Worm (Caenorhabditis elegans): Measurements from ENCODE around the gene twk-49.

The twk-49 gene

DNA sequence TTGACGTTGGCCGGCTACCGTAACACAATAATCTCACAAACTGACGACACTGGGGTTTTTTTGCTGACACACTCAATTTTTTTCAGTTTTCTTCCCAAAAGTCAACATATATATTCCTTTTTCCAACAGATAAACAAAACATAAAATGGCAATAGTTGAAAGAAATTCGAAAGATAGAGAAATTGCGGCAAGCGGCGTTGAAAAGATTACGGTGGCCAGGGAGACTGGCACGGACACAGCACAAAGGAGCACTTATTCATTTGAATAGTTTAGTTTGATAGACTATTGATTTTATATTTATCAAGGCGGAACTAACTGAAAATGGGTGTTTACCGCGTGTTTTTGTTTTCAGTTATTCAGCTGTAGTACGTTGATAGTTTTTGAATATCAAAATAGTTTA, 22.3 kb upstream of the twk-49 start, which contains the start of gene toe-2:
Gene toe-2, minus strand, starts transcription at position 70 of the 400 bp plus-strand sequence.
- TF ChIP-seq tab-1 (GFP tag; IDR thresholded peaks at IDR 0.05) (no peak), med-1 (GFP tag; optimal IDR thresholded peaks at IDR 0.05; ENCODE audit: insufficient read depth) (no peak), cog-1 (tag; optimal IDR thresholded peaks at IDR 0.05) (no peak), T22C8.4 (GFP tag; IDR thresholded peaks at IDR 0.05) (no peak), klf-2 (GFP tag; conservative IDR thresholded peaks at IDR 0.05) (no peak), ztf-23 (GFP tag; IDR thresholded peaks at IDR 0.05) (no peak), ref-1 (GFP tag; conservative IDR thresholded peaks at IDR 0.05) (no peak), ztf-29 (GFP tag; IDR thresholded peaks at IDR 0.05) (no peak), flt-1 (GFP tag; IDR thresholded peaks at IDR 0.05) (no peak)

DNA sequence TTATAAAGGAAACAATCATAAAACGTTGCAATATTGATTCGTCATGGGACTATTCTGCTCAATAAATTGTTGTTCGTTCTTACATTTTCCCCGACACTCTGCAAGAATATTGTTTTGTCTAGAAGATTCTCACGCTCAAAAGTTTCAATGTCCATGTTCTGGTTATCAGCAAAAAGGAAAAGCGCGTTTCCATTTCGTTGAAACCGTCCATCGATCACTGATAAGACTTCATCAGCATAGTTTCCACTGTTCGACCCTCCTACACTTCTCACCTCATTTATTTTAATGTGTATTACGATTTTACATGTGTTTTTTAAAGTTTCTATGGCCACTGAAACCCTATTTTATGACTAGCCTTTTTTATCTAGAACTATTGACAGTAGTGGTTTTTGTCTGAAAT, 21.1 kb upstream of the twk-49 start:
- TF ChIP-seq ztf-23 (GFP tag; IDR thresholded peaks at IDR 0.05) (no peak), T22C8.4 (GFP tag; IDR thresholded peaks at IDR 0.05) (no peak), ztf-29 (GFP tag; IDR thresholded peaks at IDR 0.05) (no peak), cog-1 (tag; optimal IDR thresholded peaks at IDR 0.05) (no peak), ref-1 (GFP tag; conservative IDR thresholded peaks at IDR 0.05) (no peak), klf-2 (GFP tag; conservative IDR thresholded peaks at IDR 0.05) (no peak), tab-1 (GFP tag; IDR thresholded peaks at IDR 0.05) (no peak), med-1 (GFP tag; optimal IDR thresholded peaks at IDR 0.05; ENCODE audit: insufficient read depth) (no peak)

DNA sequence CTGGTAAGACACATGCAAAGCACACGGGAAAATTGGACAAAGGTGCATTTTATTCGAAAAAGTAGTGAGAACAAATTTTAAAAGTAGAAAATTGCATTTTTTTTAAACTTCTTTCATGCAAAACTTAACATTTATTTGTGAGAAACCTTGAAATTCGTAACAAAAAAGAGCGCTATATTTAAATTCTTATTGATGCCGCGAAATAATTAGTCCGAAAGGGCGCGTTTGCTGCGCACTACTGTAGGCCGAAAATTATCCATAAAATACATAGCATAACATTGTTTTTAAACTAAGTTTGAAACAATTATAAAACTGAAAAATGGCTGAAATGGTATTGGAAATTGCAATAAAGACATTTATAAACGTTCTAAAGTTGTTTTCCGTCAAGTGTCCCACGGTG, 20.7 kb upstream of the twk-49 start:
- TF ChIP-seq tab-1 (GFP tag; IDR thresholded peaks at IDR 0.05) (no peak), ztf-29 (GFP tag; IDR thresholded peaks at IDR 0.05) (no peak), med-1 (GFP tag; optimal IDR thresholded peaks at IDR 0.05; ENCODE audit: insufficient read depth) (no peak), T22C8.4 (GFP tag; IDR thresholded peaks at IDR 0.05) (no peak), klf-2 (GFP tag; conservative IDR thresholded peaks at IDR 0.05) (no peak)

DNA sequence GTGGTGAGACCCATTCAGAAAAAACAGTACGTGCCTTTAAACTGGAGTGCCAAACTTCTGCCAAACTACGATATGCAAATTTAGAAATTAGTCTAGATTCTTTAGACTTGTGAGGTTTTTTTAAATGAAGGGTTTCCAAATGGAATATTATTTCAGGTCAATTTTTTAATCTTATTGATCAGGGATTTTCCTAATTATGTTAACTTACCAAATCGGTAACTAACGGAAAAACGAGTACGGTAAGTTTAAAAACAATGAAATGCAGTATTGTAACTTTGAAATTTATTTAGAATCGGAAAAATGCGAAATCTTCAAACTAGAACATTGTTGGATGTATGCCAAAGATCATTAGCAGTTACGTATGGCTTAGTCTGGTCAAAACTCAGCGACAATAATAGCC, 17.3 kb upstream of the twk-49 start, which contains the start of gene C56E6.7:
Gene C56E6.7, plus strand, starts transcription at position 301 of the 400 bp plus-strand sequence.
- TF ChIP-seq med-1 (GFP tag; optimal IDR thresholded peaks at IDR 0.05; ENCODE audit: insufficient read depth) = no peak
- TF ChIP-seq tab-1 (GFP tag; IDR thresholded peaks at IDR 0.05) = no peak
- no peak for TF ChIP-seq klf-2 (GFP tag; conservative IDR thresholded peaks at IDR 0.05)

DNA sequence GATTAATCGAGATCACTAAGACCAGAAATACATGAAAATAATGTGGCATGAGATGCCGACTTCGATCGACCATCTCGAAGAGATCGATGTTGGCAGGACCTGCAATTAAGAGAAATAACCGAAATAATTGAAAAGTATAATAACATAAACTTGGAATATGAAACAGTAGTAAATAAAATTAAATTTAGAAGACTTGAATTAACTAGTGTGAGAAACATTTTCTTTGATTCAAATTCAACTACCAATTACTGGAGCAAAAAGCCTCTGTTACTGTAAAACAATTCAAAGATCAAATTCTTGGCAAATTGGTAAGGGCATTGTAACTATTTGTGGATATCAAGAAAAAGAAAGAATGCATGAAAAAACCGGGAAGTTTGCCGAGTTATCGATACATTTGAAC, 14.9 kb upstream of the twk-49 start, which contains the start of gene R05G9R.1:
Gene R05G9R.1, minus strand, starts transcription at position 101 of the 400 bp plus-strand sequence.
- TF ChIP-seq T22C8.4 (GFP tag; IDR thresholded peaks at IDR 0.05) = no peak
- no peak for TF ChIP-seq tab-1 (GFP tag; IDR thresholded peaks at IDR 0.05)
- no peak for TF ChIP-seq klf-2 (GFP tag; conservative IDR thresholded peaks at IDR 0.05)
- no peak for TF ChIP-seq ztf-23 (GFP tag; IDR thresholded peaks at IDR 0.05)
- TF ChIP-seq cog-1 (tag; optimal IDR thresholded peaks at IDR 0.05) = no peak
- TF ChIP-seq flt-1 (GFP tag; IDR thresholded peaks at IDR 0.05) = no peak
- no peak for TF ChIP-seq ztf-29 (GFP tag; IDR thresholded peaks at IDR 0.05)
- no peak for TF ChIP-seq ref-1 (GFP tag; conservative IDR thresholded peaks at IDR 0.05)
- no peak for TF ChIP-seq med-1 (GFP tag; optimal IDR thresholded peaks at IDR 0.05; ENCODE audit: insufficient read depth)

DNA sequence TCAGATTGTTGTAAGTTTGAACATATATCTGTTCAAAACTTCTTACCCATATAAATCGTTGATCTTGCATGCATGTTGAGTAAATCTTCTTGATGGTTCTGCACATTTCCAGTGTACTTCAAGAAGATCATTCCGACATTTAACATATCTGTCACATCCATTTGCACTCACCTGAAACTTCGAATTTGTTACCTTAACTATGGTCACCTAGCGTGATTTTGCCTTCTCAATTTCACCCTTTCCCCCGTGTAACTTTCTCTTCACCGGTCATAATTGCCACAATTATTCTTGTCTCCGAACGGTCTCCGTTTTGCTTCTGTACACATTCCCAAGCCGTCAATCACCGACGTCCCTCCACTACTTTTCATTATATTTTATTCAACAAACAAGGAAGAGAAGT, 14.4 kb upstream of the twk-49 start:
- TF ChIP-seq ztf-23 (GFP tag; IDR thresholded peaks at IDR 0.05) = no peak
- TF ChIP-seq klf-2 (GFP tag; conservative IDR thresholded peaks at IDR 0.05) = no peak
- TF ChIP-seq T22C8.4 (GFP tag; IDR thresholded peaks at IDR 0.05) = no peak
- TF ChIP-seq flt-1 (GFP tag; IDR thresholded peaks at IDR 0.05) = no peak
- no peak for TF ChIP-seq ztf-29 (GFP tag; IDR thresholded peaks at IDR 0.05)
- TF ChIP-seq ref-1 (GFP tag; conservative IDR thresholded peaks at IDR 0.05) = no peak
- TF ChIP-seq tab-1 (GFP tag; IDR thresholded peaks at IDR 0.05) = no peak
- no peak for TF ChIP-seq cog-1 (tag; optimal IDR thresholded peaks at IDR 0.05)
- no peak for TF ChIP-seq med-1 (GFP tag; optimal IDR thresholded peaks at IDR 0.05; ENCODE audit: insufficient read depth)

DNA sequence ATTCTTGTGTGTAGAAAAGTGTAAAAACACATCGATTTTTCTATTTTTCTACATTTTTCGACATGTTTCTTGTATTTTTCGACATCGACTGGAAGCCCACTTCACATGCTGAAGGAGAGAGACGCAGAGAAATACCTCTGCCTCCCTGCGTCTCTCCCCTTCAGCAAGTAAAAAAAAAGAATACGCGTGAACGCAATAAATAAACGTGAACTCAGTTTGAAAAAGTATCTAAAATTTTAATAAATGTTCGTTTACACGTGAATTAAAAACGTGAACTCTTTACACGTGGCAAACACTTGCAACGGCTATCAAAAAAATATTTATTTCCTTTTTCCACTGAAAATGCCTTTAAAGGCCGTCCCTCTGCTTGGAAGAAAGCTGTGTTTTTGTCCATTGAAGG, 3.9 kb upstream of the twk-49 start, which contains the start of gene R05G9.1:
Gene R05G9.1, plus strand, starts transcription at position 343 of the 400 bp plus-strand sequence.
- TF ChIP-seq ztf-29 (GFP tag; IDR thresholded peaks at IDR 0.05) (no peak), med-1 (GFP tag; optimal IDR thresholded peaks at IDR 0.05; ENCODE audit: insufficient read depth) (no peak), tab-1 (GFP tag; IDR thresholded peaks at IDR 0.05) (no peak), flt-1 (GFP tag; IDR thresholded peaks at IDR 0.05) (no peak), ref-1 (GFP tag; conservative IDR thresholded peaks at IDR 0.05) (no peak), ztf-23 (GFP tag; IDR thresholded peaks at IDR 0.05) (no peak), klf-2 (GFP tag; conservative IDR thresholded peaks at IDR 0.05) (no peak), T22C8.4 (GFP tag; IDR thresholded peaks at IDR 0.05) (no peak), cog-1 (tag; optimal IDR thresholded peaks at IDR 0.05) (no peak)

DNA sequence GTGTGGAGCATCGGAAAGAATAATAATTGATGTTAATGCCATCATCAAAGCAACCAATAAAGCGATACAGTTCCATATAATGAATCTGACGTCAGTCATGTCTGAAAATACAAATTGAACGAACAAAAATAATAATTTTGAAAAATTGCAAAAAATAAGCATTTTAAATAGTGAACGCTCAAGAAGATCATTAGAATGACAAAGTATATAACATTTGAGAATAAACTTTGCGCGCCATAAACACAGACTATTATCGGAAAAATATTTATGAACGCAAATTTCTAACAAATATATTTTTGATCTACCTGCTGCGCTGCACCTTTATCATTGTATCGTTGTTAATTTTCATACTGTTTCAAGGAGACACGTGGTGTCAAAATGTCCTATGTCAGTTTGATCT, 2.5 kb upstream of the twk-49 start, which contains the start of gene R05G9.3:
Gene R05G9.3, minus strand, starts transcription at position 101 of the 400 bp plus-strand sequence.
- TF ChIP-seq flt-1 (GFP tag; IDR thresholded peaks at IDR 0.05) (no peak), tab-1 (GFP tag; IDR thresholded peaks at IDR 0.05) (no peak), ztf-29 (GFP tag; IDR thresholded peaks at IDR 0.05) (no peak), ref-1 (GFP tag; conservative IDR thresholded peaks at IDR 0.05) (no peak), T22C8.4 (GFP tag; IDR thresholded peaks at IDR 0.05) (no peak)

DNA sequence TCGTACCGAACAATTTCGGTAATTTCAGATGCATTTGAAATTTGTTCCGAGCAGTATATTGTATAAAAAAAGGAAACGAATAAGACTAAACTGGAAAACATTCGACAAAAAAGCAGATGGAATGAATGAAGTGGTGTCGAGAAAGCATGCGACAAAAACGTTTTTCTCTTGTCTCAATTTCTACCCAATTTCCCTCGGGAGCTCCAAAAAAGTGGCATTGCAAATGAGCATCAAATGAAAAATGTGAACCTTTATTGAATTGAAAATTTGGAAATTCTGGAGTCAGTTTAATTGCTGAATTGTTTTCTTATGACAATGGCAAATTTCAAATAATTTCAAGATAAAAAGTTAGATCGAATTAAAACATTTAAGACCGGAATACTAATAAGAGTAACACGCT, 1.2 kb upstream of the twk-49 start, which contains the start of gene R05G9.5:
Gene R05G9.5, minus strand, starts transcription at position 101 of the 400 bp plus-strand sequence.
- TF ChIP-seq klf-2 (GFP tag; conservative IDR thresholded peaks at IDR 0.05) (no peak), med-1 (GFP tag; optimal IDR thresholded peaks at IDR 0.05; ENCODE audit: insufficient read depth) (no peak), tab-1 (GFP tag; IDR thresholded peaks at IDR 0.05) (no peak), ztf-29 (GFP tag; IDR thresholded peaks at IDR 0.05) (no peak)

DNA sequence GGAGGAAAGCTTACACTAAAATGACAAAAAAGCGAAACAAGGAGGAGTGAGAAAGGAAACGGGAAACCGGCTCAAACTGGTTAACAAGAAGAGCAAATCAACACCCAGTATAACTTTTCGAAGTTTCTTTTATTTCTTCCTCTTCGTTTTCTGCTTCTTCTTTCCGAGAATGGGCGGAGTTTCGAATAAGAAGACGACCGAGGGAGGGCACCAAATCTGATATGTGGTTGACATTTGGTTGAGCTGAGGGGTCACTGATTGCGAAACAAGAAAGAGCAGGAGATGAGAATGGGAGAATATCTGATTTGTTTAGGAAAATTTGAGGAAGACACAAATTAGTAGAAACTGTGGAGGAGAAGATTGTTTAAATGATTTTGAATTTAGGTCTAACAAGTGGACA, 358 bp downstream of the twk-49 start:
- no peak for TF ChIP-seq T22C8.4 (GFP tag; IDR thresholded peaks at IDR 0.05)
- TF ChIP-seq med-1 (GFP tag; optimal IDR thresholded peaks at IDR 0.05; ENCODE audit: insufficient read depth) = no peak
- TF ChIP-seq flt-1 (GFP tag; IDR thresholded peaks at IDR 0.05) = no peak
- TF ChIP-seq cog-1 (tag; optimal IDR thresholded peaks at IDR 0.05) = no peak

Measured in whole organism, midembryonic.